Worm (Caenorhabditis elegans) whole organism, mixed stage, embryonic: Measurements from ENCODE around the gene T23G7.2.

Experiments used
- ceh-43 ChIP-seq: fragments of 200-800 bp; sonication (Bioruptor generic); optimal IDR thresholded peaks from 2 replicates; lab custom pipeline; 2018; ENCODE audit warnings: mild to moderate bottlenecking, missing genetic modification characterization, moderate library complexity, missing compliant biosample characterization
- elt-1 ChIP-seq: sonication (generic microtip); optimal IDR thresholded peaks from 2 replicates; lab custom pipeline; 2017; ENCODE audit warnings: missing genetic modification characterization, mild to moderate bottlenecking, missing compliant biosample characterization, antibody characterized with exemption, moderate library complexity, borderline replicate concordance; ENCODE audit not compliant: insufficient read depth
- lin-13 ChIP-seq: fragments of 150-350 bp; optimal IDR thresholded peaks from 2 replicates; lab custom pipeline; 2014; ENCODE audit warnings: missing biosample characterization, missing genetic modification characterization
- mls-2 ChIP-seq: sonication (generic microtip); optimal IDR thresholded peaks from 2 replicates; lab custom pipeline; 2016; ENCODE audit warnings: mild to moderate bottlenecking, missing genetic modification characterization, moderate library complexity, missing compliant biosample characterization
- nhr-12 ChIP-seq: fragments of 150-350 bp; optimal IDR thresholded peaks from 2 replicates; lab custom pipeline; 2014; ENCODE audit warnings: missing biosample characterization, missing genetic modification characterization
- nhr-237 ChIP-seq: fragments of 150-350 bp; optimal IDR thresholded peaks from 2 replicates; lab custom pipeline; 2014; ENCODE audit warnings: missing biosample characterization, missing genetic modification characterization
- tbx-8 ChIP-seq: fragments of 200-800 bp; sonication (Bioruptor generic); optimal IDR thresholded peaks from 2 replicates; lab custom pipeline; 2018; ENCODE audit warnings: mild to moderate bottlenecking, missing genetic modification characterization, moderate library complexity, missing compliant biosample characterization
- unc-39 ChIP-seq: fragments of 150-350 bp; optimal IDR thresholded peaks from 2 replicates; lab custom pipeline; 2014; ENCODE audit warnings: missing biosample characterization, missing genetic modification characterization
- unc-62 ChIP-seq: fragments of 150-350 bp; optimal IDR thresholded peaks from 2 replicates; lab custom pipeline; 2014; ENCODE audit warnings: missing biosample characterization, missing genetic modification reagents, missing genetic modification characterization
- ztf-11 ChIP-seq: fragments of 150-350 bp; optimal IDR thresholded peaks from 2 replicates; lab custom pipeline; 2014; ENCODE audit warnings: missing biosample characterization, missing genetic modification characterization

- TF ChIP-seq elt-1 (tag; lab: Kevin White, UChicago) (no peak), mls-2 (no peak), tbx-8 (GFP tag; lab: Kevin White, UChicago) (no peak), unc-62 (GFP tag; lab: Kevin White, UChicago) (no peak), nhr-12 (no peak), ztf-11 (tag; lab: Kevin White, UChicago) (no peak), ceh-43 (GFP tag; lab: Kevin White, UChicago) (no peak), unc-39 (no peak), nhr-237 (tag; lab: Kevin White, UChicago) (no peak), lin-13 (tag; lab: Kevin White, UChicago) (no peak)
These were observed 47.7 kb downstream of the T23G7.2 start for ce11 chrII:9125007-9125406.
